Fruit fly (Drosophila melanogaster) whole organism: ENCODE results near the gene CG33500.

Source experiments
- CG8478 ChIP-seq: fragments of >200 bp; optimal IDR thresholded peaks from 2 replicates; lab custom pipeline; 2018; ENCODE audit warnings: inconsistent platforms
- EcR ChIP-seq, 2 experiments: fragments of >200 bp; optimal IDR thresholded peaks; 2 replicates each; lab custom pipeline; 2017; ENCODE audit warnings: missing biosample characterization in 2 of 2, missing genetic modification characterization in 2 of 2, missing genetic modification reagents in 2 of 2
- pan ChIP-seq: fragments of >200 bp; optimal IDR thresholded peaks from 2 replicates; lab custom pipeline; 2017
- psq ChIP-seq: fragments of >200 bp; optimal IDR thresholded peaks from 2 replicates; lab custom pipeline; 2017
- usp ChIP-seq: fragments of >200 bp; optimal IDR thresholded peaks from 2 replicates; lab custom pipeline; 2017; ENCODE audit warnings: missing biosample characterization, missing genetic modification characterization, mixed read lengths

- no peak for TF ChIP-seq pan (lab: Kevin White, UChicago)
- TF ChIP-seq CG8478 (lab: Kevin White, UChicago) = no peak
- TF ChIP-seq usp = no peak
- no peak for TF ChIP-seq EcR (GFP tag; optimal IDR thresholded peaks at IDR 0.05; lab: Kevin White, UChicago)
- TF ChIP-seq psq = no peak
Measured at dm6 chr3L:11465371-11465914, 43.0 kb upstream of the CG33500 start, which contains the start of gene Fum3.
